Fruit fly (Drosophila melanogaster): ENCODE data around the gene CG12020.
A peak's percentile ranks its signal among the peaks of the same experiment; 100 is the strongest.

The CG12020 gene

DNA sequence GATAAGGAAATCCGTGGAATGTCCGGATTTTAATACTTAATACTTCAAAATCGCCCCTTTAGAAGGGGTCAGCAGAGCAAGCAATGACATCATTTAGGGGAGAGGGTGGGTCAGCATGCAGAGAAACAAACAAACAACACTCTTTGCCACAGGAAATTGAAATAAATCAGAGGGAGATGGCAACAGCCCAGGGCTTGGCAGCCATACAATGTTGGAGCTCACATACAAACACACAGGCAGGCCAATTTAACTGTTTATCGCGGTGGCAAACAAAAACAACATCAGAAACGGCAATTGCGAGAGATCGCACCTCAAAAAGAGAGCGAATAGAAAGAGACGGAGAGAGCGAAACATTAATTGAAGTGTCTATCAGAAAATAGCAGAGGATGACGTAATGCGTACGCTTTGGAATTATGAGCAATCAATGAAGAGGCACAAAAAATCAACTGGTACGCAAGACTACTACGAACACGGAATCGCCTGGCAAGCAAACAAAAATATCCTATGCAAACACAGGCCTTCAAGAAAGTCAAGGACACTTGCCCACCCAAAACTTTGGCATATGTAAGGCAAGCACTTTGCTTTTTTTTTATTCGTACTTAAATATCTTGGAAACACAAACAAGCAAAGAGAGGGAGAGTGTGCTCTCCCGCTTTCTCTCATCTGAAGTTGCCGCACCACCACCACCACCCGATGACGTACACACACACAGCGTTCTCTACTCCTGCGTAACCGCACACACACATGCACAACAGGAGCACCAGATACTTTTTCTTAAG lies 2.8 kb upstream of the CG12020 start:
- TF ChIP-seq Sin3A (optimal IDR thresholded peaks at IDR 0.05) (no peak), Myc (optimal IDR thresholded peaks at IDR 0.05) (no peak), h (optimal IDR thresholded peaks at IDR 0.05) (no peak), insv (optimal IDR thresholded peaks at IDR 0.05) (no peak), psq (optimal IDR thresholded peaks at IDR 0.05) (no peak), ttk (optimal IDR thresholded peaks at IDR 0.05) (no peak)

- TF ChIP-seq psq (optimal IDR thresholded peaks at IDR 0.05): no peak
- TF ChIP-seq Myc (optimal IDR thresholded peaks at IDR 0.05): no peak
- TF ChIP-seq h (optimal IDR thresholded peaks at IDR 0.05): no peak
- TF ChIP-seq insv (optimal IDR thresholded peaks at IDR 0.05): no peak
- TF ChIP-seq Sin3A (optimal IDR thresholded peaks at IDR 0.05): no peak
- TF ChIP-seq ttk (optimal IDR thresholded peaks at IDR 0.05): no peak
These were observed 2.0 kb upstream of the CG12020 start, which contains the start of the genes alpha-Spec, dlt and Cdc37 for dm6 chr3L:1794943-1795696. Gene alpha-Spec, minus strand, starts transcription at chr3L:1795328. Gene dlt, minus strand, starts transcription at chr3L:1795328. Gene Cdc37, plus strand, starts transcription at chr3L:1795392.

DNA sequence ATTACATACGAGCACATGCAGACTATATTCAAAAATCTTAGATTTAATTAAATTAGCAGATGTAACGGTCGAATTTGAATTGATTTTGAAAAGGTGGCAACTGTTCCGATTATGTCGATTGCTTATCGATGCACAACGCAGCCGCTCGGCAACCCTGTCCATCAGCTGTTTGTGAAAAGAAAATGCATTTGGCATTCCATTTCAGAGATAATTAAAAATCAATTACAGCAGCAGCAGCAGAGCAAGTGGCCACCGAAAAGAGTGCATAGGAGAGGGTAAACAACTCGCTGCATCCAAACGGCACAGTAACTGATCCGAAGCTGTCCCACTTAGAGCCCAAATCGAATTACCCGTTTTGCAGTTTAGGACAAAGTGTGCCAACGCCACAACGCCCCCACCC lies 1.5 kb downstream of the CG12020 start, which contains the start of gene Patj:
Patj (plus strand) TSS at position 155 of the 400 bp plus-strand sequence.
- TF ChIP-seq psq (optimal IDR thresholded peaks at IDR 0.05) (no peak), ttk (optimal IDR thresholded peaks at IDR 0.05) (no peak), h (optimal IDR thresholded peaks at IDR 0.05) (no peak)

DNA sequence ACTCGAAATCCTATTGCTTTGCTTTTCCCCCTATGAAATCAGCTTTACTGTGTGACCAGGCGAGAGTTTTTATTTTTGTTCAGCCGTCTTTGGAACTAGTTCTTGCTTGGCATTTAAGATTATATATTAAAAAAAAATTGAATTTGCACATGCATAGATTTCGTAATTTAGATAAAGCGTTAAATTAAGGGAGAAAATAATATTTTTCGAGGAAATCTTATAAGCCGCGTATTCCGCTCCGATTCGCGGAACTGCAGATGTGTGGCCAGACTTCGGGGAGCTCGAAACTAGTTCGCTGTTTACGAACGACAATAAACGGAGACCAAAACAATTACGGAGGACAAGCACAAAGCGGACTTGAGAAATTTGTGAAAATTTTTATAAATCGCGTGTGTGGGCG lies 5.7 kb downstream of the CG12020 start, which contains the start of the genes JTBR and CG42676:
JTBR (minus strand) TSS at position 55 of the 400 bp plus-strand sequence.
CG42676 (plus strand) TSS at position 306 of the 400 bp plus-strand sequence.
- peak; percentile 58 for TF ChIP-seq psq (optimal IDR thresholded peaks at IDR 0.05)
- no peak for TF ChIP-seq Myc (optimal IDR thresholded peaks at IDR 0.05)

DNA sequence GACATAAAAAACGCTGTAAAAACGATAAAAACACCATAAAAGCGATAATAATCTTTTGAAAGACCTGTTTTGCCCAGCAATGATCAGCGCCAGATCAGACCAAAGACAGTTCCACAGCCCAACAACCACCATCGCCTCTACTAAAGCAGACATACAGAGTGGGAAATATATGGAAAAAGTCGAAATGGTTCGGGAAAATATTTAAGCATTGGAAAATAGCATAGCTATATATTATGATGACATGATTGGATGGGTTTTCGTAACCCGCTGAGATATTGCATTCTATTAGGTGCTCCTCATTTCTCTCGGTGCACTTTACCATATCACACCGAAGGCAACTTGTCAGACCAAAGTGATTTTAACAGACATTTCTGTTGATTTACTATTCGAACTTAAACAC lies 11.5 kb downstream of the CG12020 start:
- TF ChIP-seq psq (optimal IDR thresholded peaks at IDR 0.05) (no peak), Myc (optimal IDR thresholded peaks at IDR 0.05) (no peak)

dm6 chr3L:1810288-1810687 lies 13.2 kb downstream of the CG12020 start, which contains the start of gene GV1:
Gene GV1, plus strand, starts transcription at chr3L:1810588.
- TF ChIP-seq Sin3A (optimal IDR thresholded peaks at IDR 0.05) (no peak), h (optimal IDR thresholded peaks at IDR 0.05) (no peak), insv (optimal IDR thresholded peaks at IDR 0.05) (no peak), ttk (optimal IDR thresholded peaks at IDR 0.05) (no peak), Myc (optimal IDR thresholded peaks at IDR 0.05) (no peak), psq (optimal IDR thresholded peaks at IDR 0.05) (no peak)

DNA sequence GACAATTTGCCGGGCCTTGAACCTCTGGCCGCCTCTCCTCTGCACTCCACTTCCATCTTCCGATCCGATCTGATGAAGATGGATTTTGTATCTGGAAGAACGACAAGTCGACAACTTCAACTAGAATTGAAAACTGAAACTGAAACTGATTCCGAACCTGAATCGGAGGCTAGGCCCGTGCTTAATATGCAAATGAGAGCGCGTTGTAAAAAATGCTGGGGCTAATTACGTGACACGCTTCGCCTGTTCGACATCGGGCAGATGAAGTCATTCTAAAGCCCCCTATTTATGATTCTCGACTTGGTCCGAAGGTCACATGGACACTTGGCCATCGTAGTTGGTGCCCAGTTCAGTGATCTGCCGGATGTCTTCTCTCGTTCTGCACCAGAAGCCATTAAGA lies 19.5 kb downstream of the CG12020 start:
- TF ChIP-seq ttk (optimal IDR thresholded peaks at IDR 0.05) (no peak), h (optimal IDR thresholded peaks at IDR 0.05) (no peak), insv (optimal IDR thresholded peaks at IDR 0.05) (no peak), psq (optimal IDR thresholded peaks at IDR 0.05) (no peak), Myc (optimal IDR thresholded peaks at IDR 0.05) (no peak), Sin3A (optimal IDR thresholded peaks at IDR 0.05) (no peak)

dm6 chr3L:1817405-1817804 lies 20.3 kb downstream of the CG12020 start:
- TF ChIP-seq psq (optimal IDR thresholded peaks at IDR 0.05) (no peak), Myc (optimal IDR thresholded peaks at IDR 0.05) (no peak), ttk (optimal IDR thresholded peaks at IDR 0.05) (no peak), insv (optimal IDR thresholded peaks at IDR 0.05) (no peak), Sin3A (optimal IDR thresholded peaks at IDR 0.05) (no peak), h (optimal IDR thresholded peaks at IDR 0.05) (no peak)

DNA sequence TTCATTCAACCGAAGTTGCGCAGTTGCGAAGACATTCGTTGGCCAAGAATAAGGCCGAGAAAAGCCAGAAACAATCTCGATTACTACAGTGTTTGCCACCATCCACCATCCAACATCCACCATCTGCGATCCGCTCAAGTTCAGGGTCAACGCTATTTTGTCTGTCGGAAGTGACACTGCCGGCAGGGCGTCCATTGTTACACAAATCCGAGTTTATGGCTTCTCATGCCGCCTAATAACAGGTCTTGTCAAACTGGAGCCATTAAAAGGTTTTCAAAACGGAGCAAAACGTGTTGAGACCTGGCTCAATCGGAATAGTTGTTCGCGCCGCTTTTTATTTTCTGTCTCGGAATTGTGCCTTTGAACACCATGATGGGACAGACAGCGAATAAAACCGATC lies 21.7 kb downstream of the CG12020 start:
- TF ChIP-seq h (optimal IDR thresholded peaks at IDR 0.05) (no peak), insv (optimal IDR thresholded peaks at IDR 0.05) (no peak), psq (optimal IDR thresholded peaks at IDR 0.05) (no peak), Sin3A (optimal IDR thresholded peaks at IDR 0.05) (no peak), ttk (optimal IDR thresholded peaks at IDR 0.05) (no peak), Myc (optimal IDR thresholded peaks at IDR 0.05) (no peak)

DNA sequence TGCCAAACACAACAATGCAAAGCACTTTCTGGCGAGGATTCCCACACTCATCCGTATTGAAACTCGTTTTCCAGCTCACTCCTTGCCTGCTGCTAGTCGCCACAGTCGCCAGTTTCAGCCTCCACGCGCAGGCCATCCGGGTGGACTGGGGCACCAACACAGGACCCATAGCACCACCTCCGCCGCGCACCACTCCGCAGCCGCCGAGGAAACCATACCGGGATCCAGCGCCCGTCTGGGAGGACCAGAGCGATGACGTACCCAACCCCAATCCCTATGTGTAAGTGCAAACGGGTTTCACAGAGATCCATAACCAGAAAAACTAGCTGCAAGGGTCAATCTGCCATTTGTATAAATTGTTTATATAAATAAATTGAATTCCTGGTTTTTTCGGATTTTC lies 24.0 kb downstream of the CG12020 start:
- TF ChIP-seq h (optimal IDR thresholded peaks at IDR 0.05) (no peak), Sin3A (optimal IDR thresholded peaks at IDR 0.05) (no peak), Myc (optimal IDR thresholded peaks at IDR 0.05) (no peak), ttk (optimal IDR thresholded peaks at IDR 0.05) (no peak), psq (optimal IDR thresholded peaks at IDR 0.05) (no peak), insv (optimal IDR thresholded peaks at IDR 0.05) (no peak)

dm6 chr3L:1822365-1822764 lies 25.3 kb downstream of the CG12020 start:
- TF ChIP-seq Myc (optimal IDR thresholded peaks at IDR 0.05) (no peak), h (optimal IDR thresholded peaks at IDR 0.05) (no peak), insv (optimal IDR thresholded peaks at IDR 0.05) (no peak), Sin3A (optimal IDR thresholded peaks at IDR 0.05) (no peak), ttk (optimal IDR thresholded peaks at IDR 0.05) (no peak), psq (optimal IDR thresholded peaks at IDR 0.05) (no peak)

DNA sequence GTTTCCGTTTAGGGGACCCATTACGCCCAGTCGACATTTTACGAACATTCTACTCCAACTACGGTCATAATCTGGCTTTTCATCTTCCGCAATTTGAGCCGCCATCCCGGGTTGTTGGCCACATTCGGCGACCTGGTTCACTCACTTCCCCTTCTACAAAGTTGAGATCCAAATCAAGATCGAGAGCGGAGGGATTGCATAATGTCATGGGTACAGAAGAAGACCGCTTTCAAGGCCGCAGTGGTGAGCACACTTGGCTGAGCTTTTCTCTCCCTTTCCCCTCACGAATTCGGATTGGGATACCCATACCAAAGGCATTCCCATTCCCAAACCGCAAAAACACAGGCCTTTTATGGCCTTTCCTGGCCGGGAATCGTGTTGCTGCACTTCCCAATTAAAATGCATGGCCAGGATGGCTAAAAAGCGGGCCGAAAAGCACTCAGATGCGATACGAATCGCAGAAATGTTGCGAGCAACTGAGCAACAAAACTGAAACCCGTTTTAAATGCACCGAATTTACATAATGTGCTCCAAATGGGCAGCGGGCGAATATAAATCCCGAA lies 30.8 kb downstream of the CG12020 start:
- no peak for TF ChIP-seq ttk (optimal IDR thresholded peaks at IDR 0.05)
- TF ChIP-seq psq (optimal IDR thresholded peaks at IDR 0.05): no peak
- no peak for TF ChIP-seq h (optimal IDR thresholded peaks at IDR 0.05)
- TF ChIP-seq insv (optimal IDR thresholded peaks at IDR 0.05): no peak
- TF ChIP-seq Myc (optimal IDR thresholded peaks at IDR 0.05): no peak
- no peak for TF ChIP-seq Sin3A (optimal IDR thresholded peaks at IDR 0.05)

Data from Kc167 (cell line).